Comparison of ENCODE assay signal across 5 fruit fly cellular contexts in the genomic region with DNA sequence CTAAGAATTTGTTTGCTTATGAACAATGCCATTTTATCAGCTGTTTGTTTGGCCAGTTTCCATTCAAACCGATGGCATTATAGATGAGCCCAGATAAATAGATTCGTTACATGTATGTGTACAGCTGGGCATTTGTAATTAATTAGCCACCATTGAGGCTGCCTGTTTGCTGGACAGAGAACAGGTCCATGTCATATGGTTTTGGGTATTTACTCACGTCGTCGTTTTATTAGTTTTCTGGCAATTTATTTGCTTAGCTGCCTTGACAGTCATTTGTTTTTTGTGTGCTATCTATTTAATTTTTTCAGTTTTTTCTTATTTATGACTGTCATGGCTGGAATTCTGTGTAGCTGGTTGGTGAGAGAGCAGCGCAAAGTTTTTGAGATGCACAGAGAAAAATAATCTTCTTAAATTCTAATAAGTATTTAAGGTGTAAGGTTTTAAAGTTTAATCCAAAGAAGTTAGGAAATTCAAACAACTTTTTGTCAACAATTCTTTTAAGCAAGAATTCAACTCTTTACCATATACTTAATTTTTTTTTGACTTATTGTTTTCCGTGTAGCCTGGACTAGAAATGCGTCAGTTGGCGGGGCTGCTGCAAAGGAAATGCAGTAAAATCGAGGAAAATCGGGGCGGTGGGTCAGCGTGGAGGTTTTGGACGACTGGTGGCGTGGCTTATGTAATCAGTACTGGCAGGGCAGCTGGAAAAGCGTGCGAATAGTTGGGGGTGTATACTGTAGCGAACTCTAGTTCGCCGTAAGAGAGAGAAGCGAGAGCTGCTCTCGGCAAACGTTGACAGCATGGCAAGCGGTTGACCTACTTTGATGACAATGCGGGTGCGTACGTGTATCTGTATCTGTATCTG.
TF ChIP-seq lines count a peak whose summit lies in the region.

No protein-coding gene starts in this region.

- TF ChIP-seq CTCF in whole organism, embryonic (GFP tag; optimal IDR thresholded peaks at IDR 0.05; lab: Kevin White, UChicago) = peak; percentile 40

TF ChIP-seq in whole organism, adult, 20 proteins besides CTCF, POLR2A, EP300 and RAD21 (continues in another document):
- TF ChIP-seq Hr96 (GFP tag; optimal IDR thresholded peaks at IDR 0.05; lab: Kevin White, UChicago) (no peak), CG7045 (GFP tag; optimal IDR thresholded peaks at IDR 0.05; lab: Kevin White, UChicago) (peak; percentile 94), Crg-1 (GFP tag; optimal IDR thresholded peaks at IDR 0.05; lab: Kevin White, UChicago) (peak; percentile 19), CG7101 (tag; optimal IDR thresholded peaks at IDR 0.05; lab: Kevin White, UChicago) (peak; percentile 87), cic (GFP tag; optimal IDR thresholded peaks at IDR 0.05; lab: Kevin White, UChicago) (peak; percentile 23), CG14711 (tag; optimal IDR thresholded peaks at IDR 0.05; lab: Kevin White, UChicago) (peak; percentile 79), CG5204 (GFP tag; optimal IDR thresholded peaks at IDR 0.05; lab: Kevin White, UChicago) (no peak), CG1620 (GFP tag; optimal IDR thresholded peaks at IDR 0.05; lab: Kevin White, UChicago) (peak; percentile 13), CG33017 (tag; optimal IDR thresholded peaks at IDR 0.05; lab: Kevin White, UChicago) (peak; percentile 93), pad (GFP tag; optimal IDR thresholded peaks at IDR 0.05; lab: Kevin White, UChicago) (peak; percentile 40), kay (GFP tag; lab: Kevin White, UChicago; ENCODE audit: borderline replicate concordance) (peak; percentile 63), tj (GFP tag; optimal IDR thresholded peaks at IDR 0.05; lab: Kevin White, UChicago) (peak; percentile 49), CG11617 (GFP tag; optimal IDR thresholded peaks at IDR 0.05; lab: Kevin White, UChicago) (peak; percentile 77), cnc (optimal IDR thresholded peaks at IDR 0.05; lab: Kevin White, UChicago) (no peak), toe (GFP tag; optimal IDR thresholded peaks at IDR 0.05; lab: Kevin White, UChicago) (no peak), Mnt (GFP tag; optimal IDR thresholded peaks at IDR 0.05; lab: Kevin White, UChicago) (peak; percentile 34)

TF ChIP-seq in whole organism, embryonic, 481 proteins besides CTCF, POLR2A, EP300 and RAD21 (continues in another document):
- TF ChIP-seq CG30431 (GFP tag; optimal IDR thresholded peaks at IDR 0.05; lab: Kevin White, UChicago) (peak; percentile 38), CG6791 (GFP tag; IDR thresholded peaks at IDR 0.05; lab: Robert Waterston, UW; ENCODE audit: partially characterized antibody) (no peak), Neu2 (GFP tag; optimal IDR thresholded peaks at IDR 0.05; lab: Kevin White, UChicago; ENCODE audit: borderline replicate concordance) (no peak), az2 (GFP tag; optimal IDR thresholded peaks at IDR 0.05; lab: Kevin White, UChicago) (peak; percentile 82), CG6813 (GFP tag; optimal IDR thresholded peaks at IDR 0.05; lab: Kevin White, UChicago) (peak; percentile 53), ab (GFP tag; optimal IDR thresholded peaks at IDR 0.05; lab: Kevin White, UChicago) (no peak), CG8089 (GFP tag; optimal IDR thresholded peaks at IDR 0.05; lab: Kevin White, UChicago) (peak; percentile 69), CG7357 (GFP tag; IDR thresholded peaks at IDR 0.05; lab: Robert Waterston, UW) (peak; percentile 74), GATAe (GFP tag; conservative IDR thresholded peaks at IDR 0.05; lab: Robert Waterston, UW) (peak; percentile 71), CG14965 (GFP tag; optimal IDR thresholded peaks at IDR 0.05; lab: Kevin White, UChicago; ENCODE audit: borderline replicate concordance) (no peak), croc (GFP tag; conservative IDR thresholded peaks at IDR 0.05; lab: Robert Waterston, UW) (peak; percentile 58; the same call in 2 of the 3 replicates), CG31224 (GFP tag; IDR thresholded peaks at IDR 0.05; lab: Robert Waterston, UW) (peak; percentile 74), CG4707 (GFP tag; optimal IDR thresholded peaks at IDR 0.05; lab: Kevin White, UChicago) (peak; percentile 66), H2.0 (GFP tag; IDR thresholded peaks at IDR 0.05; lab: Robert Waterston, UW) (peak; percentile 91), gem (tag; optimal IDR thresholded peaks at IDR 0.05; lab: Kevin White, UChicago) (peak; percentile 94)

TF ChIP-seq in whole organism, prepupa, 60 proteins besides CTCF, POLR2A, EP300 and RAD21 (continues in another document):
- TF ChIP-seq Smox (GFP tag; optimal IDR thresholded peaks at IDR 0.05; lab: Kevin White, UChicago) = no peak
- TF ChIP-seq net (GFP tag; optimal IDR thresholded peaks at IDR 0.05; lab: Kevin White, UChicago) = peak; percentile 74
- TF ChIP-seq CG9139 (GFP tag; optimal IDR thresholded peaks at IDR 0.05; lab: Kevin White, UChicago) = no peak
- TF ChIP-seq acj6 (GFP tag; optimal IDR thresholded peaks at IDR 0.05; lab: Kevin White, UChicago) = peak; percentile 48
- TF ChIP-seq svp (GFP tag; lab: Kevin White, UChicago) = peak; percentile 60
- TF ChIP-seq pdm3 (GFP tag; optimal IDR thresholded peaks at IDR 0.05; lab: Kevin White, UChicago) = no peak
- peak; percentile 33 for TF ChIP-seq CG11762 (GFP tag; optimal IDR thresholded peaks at IDR 0.05; lab: Kevin White, UChicago; ENCODE audit: insufficient read depth)
- peak; percentile 73 for TF ChIP-seq OdsH (GFP tag; optimal IDR thresholded peaks at IDR 0.05; lab: Kevin White, UChicago)
- peak; percentile 85 for TF ChIP-seq CG32006 (GFP tag; optimal IDR thresholded peaks at IDR 0.05; lab: Kevin White, UChicago)
- no peak for TF ChIP-seq Met (GFP tag; optimal IDR thresholded peaks at IDR 0.05; lab: Kevin White, UChicago)
- TF ChIP-seq spab (GFP tag; optimal IDR thresholded peaks at IDR 0.05; lab: Kevin White, UChicago) = peak; percentile 2
- no peak for TF ChIP-seq CG1621 (tag; optimal IDR thresholded peaks at IDR 0.05; lab: Kevin White, UChicago)
- peak; percentile 32 for TF ChIP-seq CG10669 (GFP tag; optimal IDR thresholded peaks at IDR 0.05; lab: Kevin White, UChicago)
- no peak for TF ChIP-seq Ets21C (GFP tag; optimal IDR thresholded peaks at IDR 0.05; lab: Kevin White, UChicago)
- peak; percentile 88 for TF ChIP-seq CG11294 (GFP tag; IDR thresholded peaks at IDR 0.05; lab: Robert Waterston, UW)
- TF ChIP-seq Sox15 (GFP tag; optimal IDR thresholded peaks at IDR 0.05; lab: Kevin White, UChicago) = peak; percentile 5
- TF ChIP-seq cyc (GFP tag; optimal IDR thresholded peaks at IDR 0.05; lab: Kevin White, UChicago) = peak; percentile 28

TF ChIP-seq in whole organism, pupa, 21 proteins besides CTCF, POLR2A, EP300 and RAD21 (continues in another document):
- TF ChIP-seq CG34367 (tag; optimal IDR thresholded peaks at IDR 0.05; lab: Kevin White, UChicago) (no peak), EcR (GFP tag; optimal IDR thresholded peaks at IDR 0.05; lab: Kevin White, UChicago) (no peak), Snoo (tag; optimal IDR thresholded peaks at IDR 0.05; lab: Kevin White, UChicago) (no peak), Pif1B (GFP tag; optimal IDR thresholded peaks at IDR 0.05; lab: Kevin White, UChicago) (no peak), CG15710 (tag; optimal IDR thresholded peaks at IDR 0.05; lab: Kevin White, UChicago) (peak; percentile 35), CG12605 (GFP tag; IDR thresholded peaks at IDR 0.05; lab: Robert Waterston, UW) (peak; percentile 49; the same call in 1 of the 2 replicates), CG4496 (GFP tag; IDR thresholded peaks at IDR 0.05; lab: Robert Waterston, UW) (peak; percentile 92), gl (tag; optimal IDR thresholded peaks at IDR 0.05; lab: Kevin White, UChicago) (no peak), CG9948 (tag; optimal IDR thresholded peaks at IDR 0.05; lab: Kevin White, UChicago) (peak; percentile 51), CG13204 (GFP tag; optimal IDR thresholded peaks at IDR 0.05; lab: Kevin White, UChicago) (no peak), CG8159 (tag; optimal IDR thresholded peaks at IDR 0.05; lab: Kevin White, UChicago) (peak; percentile 45), CG10348 (GFP tag; IDR thresholded peaks at IDR 0.05; lab: Robert Waterston, UW) (peak; percentile 52; the same call in 1 of the 2 replicates), CG17806 (tag; optimal IDR thresholded peaks at IDR 0.05; lab: Kevin White, UChicago) (peak; percentile 57), Pif1A (GFP tag; optimal IDR thresholded peaks at IDR 0.05; lab: Kevin White, UChicago) (peak; percentile 56), CG14655 (GFP tag; optimal IDR thresholded peaks at IDR 0.05; lab: Kevin White, UChicago) (peak; percentile 60), CG32121 (GFP tag; IDR thresholded peaks at IDR 0.05; lab: Robert Waterston, UW) (peak; percentile 93), fd96Ca (GFP tag; IDR thresholded peaks at IDR 0.05; lab: Robert Waterston, UW) (peak; percentile 63; the same call in 2 of the 3 replicates), Ets98B (GFP tag; IDR thresholded peaks at IDR 0.05; lab: Robert Waterston, UW) (peak; percentile 89)

TF ChIP-seq in whole organism, wandering third instar larva, 38 proteins besides CTCF, POLR2A, EP300 and RAD21 (continues in another document):
- TF ChIP-seq N (GFP tag; optimal IDR thresholded peaks at IDR 0.05; lab: Kevin White, UChicago) (no peak), HLH106 (tag; optimal IDR thresholded peaks at IDR 0.05; lab: Kevin White, UChicago) (no peak), Sp1 (GFP tag; optimal IDR thresholded peaks at IDR 0.05; lab: Kevin White, UChicago) (no peak), CrebA (GFP tag; optimal IDR thresholded peaks at IDR 0.05; lab: Kevin White, UChicago; ENCODE audit: borderline replicate concordance) (no peak), Myc (optimal IDR thresholded peaks at IDR 0.05; lab: Kevin White, UChicago) (no peak), woc (GFP tag; optimal IDR thresholded peaks at IDR 0.05; lab: Kevin White, UChicago) (no peak), dl (GFP tag; optimal IDR thresholded peaks at IDR 0.05; lab: Kevin White, UChicago; ENCODE audit: insufficient read depth in 1 of 2, partially characterized antibody in 2 of 2) (no peak), Hnf4 (GFP tag; optimal IDR thresholded peaks at IDR 0.05; lab: Kevin White, UChicago) (peak; percentile 29), Rel (GFP tag; optimal IDR thresholded peaks at IDR 0.05; lab: Kevin White, UChicago) (no peak), Rel (tag; optimal IDR thresholded peaks at IDR 0.05; lab: Kevin White, UChicago) (no peak), Dif (GFP tag; optimal IDR thresholded peaks at IDR 0.05; lab: Kevin White, UChicago; ENCODE audit: partially characterized antibody) (no peak), brk (GFP tag; optimal IDR thresholded peaks at IDR 0.05; lab: Kevin White, UChicago) (no peak), sage (GFP tag; optimal IDR thresholded peaks at IDR 0.05; lab: Kevin White, UChicago) (no peak), CG9705 (GFP tag; optimal IDR thresholded peaks at IDR 0.05; lab: Kevin White, UChicago) (no peak), fru (GFP tag; optimal IDR thresholded peaks at IDR 0.05; lab: Kevin White, UChicago) (peak; percentile 36), Vsx2 (GFP tag; optimal IDR thresholded peaks at IDR 0.05; lab: Kevin White, UChicago; ENCODE audit: partially characterized antibody) (no peak), Hr78 (GFP tag; optimal IDR thresholded peaks at IDR 0.05; lab: Kevin White, UChicago) (no peak), rgr (GFP tag; optimal IDR thresholded peaks at IDR 0.05; lab: Kevin White, UChicago) (peak; percentile 57), OdsH (GFP tag; optimal IDR thresholded peaks at IDR 0.05; lab: Kevin White, UChicago) (peak; percentile 54), h (GFP tag; optimal IDR thresholded peaks at IDR 0.05; lab: Kevin White, UChicago) (peak; percentile 18)
